Fruit fly (Drosophila melanogaster) whole organism, embryonic: ENCODE data around the gene CG4459.

Experiments
- Abd-B ChIP-seq: fragments of 200-800 bp; sonication (Bioruptor generic); optimal IDR thresholded peaks from 2 replicates; lab custom pipeline; 2018; ENCODE audit warnings: missing biosample characterization, mild to moderate bottlenecking, missing genetic modification characterization, moderate library complexity
- Atf3 ChIP-seq: fragments of 200-800 bp; sonication (Bioruptor generic); optimal IDR thresholded peaks from 3 replicates; lab custom pipeline; 2016; ENCODE audit warnings: missing biosample characterization, missing genetic modification characterization
- CG10274 ChIP-seq: fragments of 200-800 bp; sonication (Bioruptor generic); optimal IDR thresholded peaks from 3 replicates; lab custom pipeline; 2017; ENCODE audit warnings: missing biosample characterization, mild to moderate bottlenecking, missing genetic modification characterization
- CG11093 ChIP-seq: fragments of 200-800 bp; sonication (Bioruptor generic); IDR thresholded peaks from 3 replicates; pipeline ENCODE4 v1.3.6; 2022; ENCODE audit warnings: missing biosample characterization, missing genetic modification characterization
- CG11695 ChIP-seq: fragments of 200-800 bp; sonication (Bioruptor generic); IDR thresholded peaks from 3 replicates; pipeline ENCODE4 v1.3.6; 2022; ENCODE audit warnings: missing biosample characterization, missing genetic modification characterization
- CG12659 ChIP-seq: fragments of 200-800 bp; sonication (Bioruptor generic); optimal IDR thresholded peaks from 3 replicates; lab custom pipeline; 2017; ENCODE audit warnings: mild to moderate bottlenecking, missing biosample characterization, missing genetic modification reagents, missing genetic modification characterization
- CG12744 ChIP-seq: fragments of 200-800 bp; sonication (Bioruptor generic); optimal IDR thresholded peaks from 2 replicates; lab custom pipeline; 2016; ENCODE audit warnings: missing biosample characterization, missing genetic modification characterization
- CG15011 ChIP-seq: fragments of 200-800 bp; sonication (Bioruptor generic); optimal IDR thresholded peaks from 3 replicates; lab custom pipeline; 2018; ENCODE audit warnings: missing biosample characterization, mild to moderate bottlenecking, missing genetic modification characterization
- CG15601 ChIP-seq: fragments of 200-800 bp; sonication (Bioruptor generic); optimal IDR thresholded peaks from 3 replicates; lab custom pipeline; 2019; ENCODE audit warnings: missing biosample characterization, mild to moderate bottlenecking, missing genetic modification characterization, moderate library complexity
- CG18262 ChIP-seq: fragments of 200-800 bp; optimal IDR thresholded peaks from 3 replicates; lab custom pipeline; 2019; ENCODE audit warnings: missing biosample characterization, mild to moderate bottlenecking, missing genetic modification characterization, moderate library complexity
- CG31441 ChIP-seq: fragments of 200-800 bp; sonication (Bioruptor generic); IDR thresholded peaks from 2 replicates; pipeline ENCODE4 v1.3.6; 2022; ENCODE audit warnings: missing biosample characterization, missing genetic modification characterization
- CG3726 ChIP-seq: fragments of 200-800 bp; sonication (Bioruptor generic); IDR thresholded peaks from 3 replicates; pipeline ENCODE4, ENCODE4 v1.3.6; 2022; ENCODE audit warnings: missing biosample characterization, missing genetic modification characterization
- CG4707 ChIP-seq: fragments of 200-800 bp; sonication (Bioruptor generic); optimal IDR thresholded peaks from 2 replicates; lab custom pipeline; 2018; ENCODE audit warnings: missing biosample characterization, mild to moderate bottlenecking, missing genetic modification characterization, moderate library complexity
- CG6765 ChIP-seq: fragments of 200-800 bp; sonication (Bioruptor generic); optimal IDR thresholded peaks from 3 replicates; lab custom pipeline; 2017; ENCODE audit warnings: missing biosample characterization, mild to moderate bottlenecking, missing genetic modification characterization
- CG7745 ChIP-seq: fragments of 200-800 bp; sonication (Bioruptor generic); optimal IDR thresholded peaks from 2 replicates; lab custom pipeline; 2018; ENCODE audit warnings: missing biosample characterization, mild to moderate bottlenecking, missing genetic modification characterization, moderate library complexity
- CG8089 ChIP-seq: fragments of 200-800 bp; sonication (Bioruptor generic); optimal IDR thresholded peaks from 3 replicates; lab custom pipeline; 2016; ENCODE audit warnings: missing biosample characterization, missing genetic modification characterization
- Dfd ChIP-seq, 2 experiments: fragments of >200 bp; optimal IDR thresholded peaks; 2 replicates each; lab custom pipeline; 2017; ENCODE audit warnings: missing biosample characterization in 2 of 2, missing genetic modification characterization in 2 of 2
- Elba2 ChIP-seq: fragments of 200-800 bp; sonication (Bioruptor generic); optimal IDR thresholded peaks from 3 replicates; lab custom pipeline; 2016; ENCODE audit warnings: missing biosample characterization, missing genetic modification characterization
- H2.0 ChIP-seq: fragments of 200-800 bp; sonication (Bioruptor generic); IDR thresholded peaks from 2 replicates; pipeline ENCODE4 v1.3.6; 2022; ENCODE audit warnings: missing biosample characterization, missing genetic modification characterization
- Lpt ChIP-seq: fragments of >200 bp; optimal IDR thresholded peaks from 2 replicates; lab custom pipeline; 2018; ENCODE audit warnings: missing biosample characterization, missing genetic modification characterization
- MBD-R2 ChIP-seq: fragments of 200-800 bp; sonication (Bioruptor generic); IDR thresholded peaks from 2 replicates; pipeline ENCODE4 v1.3.6; 2022; ENCODE audit warnings: missing biosample characterization, missing genetic modification characterization
- Opbp ChIP-seq: fragments of 200-800 bp; sonication (Bioruptor generic); IDR thresholded peaks from 3 replicates; pipeline ENCODE4 v1.3.6; 2022; ENCODE audit warnings: missing biosample characterization, missing genetic modification characterization; ENCODE audit not compliant: partially characterized antibody
- Poxn ChIP-seq: fragments of 200-800 bp; sonication (Bioruptor generic); IDR thresholded peaks from 2 replicates; pipeline ENCODE4 v1.3.6; 2022; ENCODE audit warnings: missing biosample characterization, missing genetic modification characterization
- Rfx ChIP-seq: fragments of 200-800 bp; sonication (Bioruptor generic); IDR thresholded peaks from 2 replicates; pipeline ENCODE4 v1.3.6; 2022; ENCODE audit warnings: missing biosample characterization, missing genetic modification characterization
- Sin3A ChIP-seq: fragments of >200 bp; optimal IDR thresholded peaks from 2 replicates; lab custom pipeline; 2018
- aop ChIP-seq: fragments of 200-800 bp; sonication (Bioruptor generic); IDR thresholded peaks from 2 replicates; pipeline ENCODE4 v1.3.6; 2022; ENCODE audit warnings: missing biosample characterization, missing genetic modification characterization
- ase ChIP-seq: fragments of 200-800 bp; sonication (Bioruptor generic); IDR thresholded peaks from 3 replicates; pipeline ENCODE4 v1.3.6; 2022; ENCODE audit warnings: missing biosample characterization, missing genetic modification characterization
- chif ChIP-seq, 2 experiments: fragments of 200-800 bp; sonication (Bioruptor generic); optimal IDR thresholded peaks; 3 replicates each; lab custom pipeline; 2016; ENCODE audit warnings: missing biosample characterization in 2 of 2, missing genetic modification characterization in 2 of 2
- corto ChIP-seq: fragments of 200-800 bp; sonication (Bioruptor generic); optimal IDR thresholded peaks from 2 replicates; lab custom pipeline; 2016; ENCODE audit warnings: missing biosample characterization, mild to moderate bottlenecking, missing genetic modification characterization, moderate library complexity
- cwo ChIP-seq: fragments of 200-800 bp; sonication (Bioruptor generic); optimal IDR thresholded peaks from 3 replicates; lab custom pipeline; 2017; ENCODE audit warnings: missing biosample characterization, missing genetic modification characterization, mild to moderate bottlenecking, moderate library complexity, missing genetic modification reagents
- dimm ChIP-seq: fragments of 200-800 bp; sonication (Bioruptor generic); IDR thresholded peaks from 2 replicates; pipeline ENCODE4 v1.3.6; 2022; ENCODE audit warnings: missing biosample characterization, missing genetic modification characterization
- dysf ChIP-seq: fragments of 200-800 bp; sonication (Bioruptor generic); IDR thresholded peaks from 3 replicates; pipeline ENCODE4 v1.3.6; 2022; ENCODE audit warnings: missing biosample characterization, missing genetic modification characterization
- en ChIP-seq: fragments of 200-800 bp; sonication (Bioruptor generic); optimal IDR thresholded peaks from 2 replicates; lab custom pipeline; 2016; ENCODE audit warnings: missing biosample characterization, missing genetic modification characterization
- eve ChIP-seq, 2 experiments: fragments of >200 bp; optimal IDR thresholded peaks; 2 replicates each; lab custom pipeline; 2017; ENCODE audit warnings: missing biosample characterization in 2 of 2, missing genetic modification characterization in 2 of 2
- ewg ChIP-seq: fragments of 200-800 bp; sonication (Bioruptor generic); optimal IDR thresholded peaks from 3 replicates; lab custom pipeline; 2017; ENCODE audit warnings: mild to moderate bottlenecking, missing biosample characterization, missing genetic modification reagents, missing genetic modification characterization
- exex ChIP-seq: fragments of 200-800 bp; sonication (Bioruptor generic); optimal IDR thresholded peaks from 4 replicates; lab custom pipeline; 2018; ENCODE audit warnings: missing biosample characterization, mild to moderate bottlenecking, missing genetic modification characterization, moderate library complexity
- gem ChIP-seq: fragments of 200-800 bp; sonication (Bioruptor generic); optimal IDR thresholded peaks from 2 replicates; lab custom pipeline; 2019; ENCODE audit warnings: missing biosample characterization, mild to moderate bottlenecking, missing genetic modification characterization, moderate library complexity
- grn ChIP-seq: fragments of 200-800 bp; sonication (Bioruptor generic); optimal IDR thresholded peaks from 3 replicates; lab custom pipeline; 2017; ENCODE audit warnings: missing biosample characterization, missing genetic modification characterization
- hth ChIP-seq: fragments of >200 bp; optimal IDR thresholded peaks from 2 replicates; lab custom pipeline; 2017; ENCODE audit warnings: inconsistent platforms
- jigr1 ChIP-seq: fragments of 200-800 bp; sonication (Bioruptor generic); IDR thresholded peaks from 3 replicates; pipeline ENCODE4 v1.3.6; 2022; ENCODE audit warnings: missing biosample characterization, missing genetic modification characterization
- maf-S ChIP-seq: fragments of 200-800 bp; sonication (Bioruptor generic); optimal IDR thresholded peaks from 2 replicates; lab custom pipeline; 2016; ENCODE audit warnings: missing biosample characterization, missing genetic modification characterization
- nmo ChIP-seq: fragments of 200-800 bp; sonication (Bioruptor generic); optimal IDR thresholded peaks from 2 replicates; lab custom pipeline; 2018; ENCODE audit warnings: missing biosample characterization, mild to moderate bottlenecking, missing genetic modification characterization, moderate library complexity
- pita ChIP-seq: fragments of 200-800 bp; sonication (Bioruptor generic); optimal IDR thresholded peaks from 2 replicates; lab custom pipeline; 2017; ENCODE audit warnings: missing biosample characterization, mild to moderate bottlenecking, missing genetic modification characterization
- tna ChIP-seq: fragments of 200-800 bp; sonication (Bioruptor generic); IDR thresholded peaks from 2 replicates; pipeline ENCODE4 v1.3.6; 2022; ENCODE audit warnings: missing biosample characterization, missing genetic modification characterization; ENCODE audit not compliant: partially characterized antibody
- trh ChIP-seq: fragments of 200-800 bp; sonication (Bioruptor generic); optimal IDR thresholded peaks from 2 replicates; lab custom pipeline; 2016; ENCODE audit warnings: missing biosample characterization, missing genetic modification characterization
- wdn ChIP-seq: fragments of 200-800 bp; sonication (Bioruptor generic); IDR thresholded peaks from 2 replicates; pipeline ENCODE4 v1.3.6; 2022; ENCODE audit warnings: missing biosample characterization, missing genetic modification characterization
- zen ChIP-seq: fragments of 200-800 bp; sonication (Bioruptor generic); optimal IDR thresholded peaks from 3 replicates; lab custom pipeline; 2018; ENCODE audit warnings: missing biosample characterization, mild to moderate bottlenecking, missing genetic modification characterization, moderate library complexity
- zen2 ChIP-seq: fragments of 200-800 bp; sonication (Bioruptor generic); IDR thresholded peaks from 3 replicates; pipeline ENCODE4 v1.3.6; 2022; ENCODE audit warnings: missing biosample characterization, missing genetic modification characterization; ENCODE audit not compliant: partially characterized antibody

The CG4459 gene

dm6 chr3R:19909541-19910182 is 18.8 kb downstream of the CG4459 start (continued):
- TF ChIP-seq Rfx (GFP tag; lab: Robert Waterston, UW), result 0 out of 2 replicates have a peak, but pooled peaks have one; percentile 17
- TF ChIP-seq exex, result peak; percentile 73
- peak; percentile 11; the same call in 1 of the 3 replicates for TF ChIP-seq Opbp (GFP tag; lab: Robert Waterston, UW)
- TF ChIP-seq aop (GFP tag; lab: Robert Waterston, UW), result no peak
- TF ChIP-seq CG15601 (tag; lab: Kevin White, UChicago), result no peak
- no peak for TF ChIP-seq maf-S
- no peak for TF ChIP-seq zen2 (GFP tag; lab: Robert Waterston, UW)
- no peak for TF ChIP-seq CG10274 (GFP tag; lab: Kevin White, UChicago)
- no peak for TF ChIP-seq CG6765 (GFP tag; lab: Kevin White, UChicago)
- TF ChIP-seq CG3726 (GFP tag; lab: Robert Waterston, UW), result no peak
- no peak for TF ChIP-seq hth (lab: Kevin White, UChicago)
- no peak for TF ChIP-seq grn
- TF ChIP-seq wdn, result no peak
- no peak for TF ChIP-seq corto (GFP tag; lab: Kevin White, UChicago)
- TF ChIP-seq CG31441, result no peak

dm6 chr3R:19908863-19909343 is 19.5 kb downstream of the CG4459 start:
- peak; percentile 89 for TF ChIP-seq CG11695 (GFP tag; lab: Robert Waterston, UW)
- TF ChIP-seq CG18262 (tag; lab: Kevin White, UChicago), result peak; percentile 62
- TF ChIP-seq CG12744 (GFP tag; lab: Kevin White, UChicago), result peak; percentile 69
- no peak for TF ChIP-seq hth (lab: Kevin White, UChicago)
- peak; percentile 44; the same call in 1 of the 3 replicates for TF ChIP-seq jigr1
- TF ChIP-seq ase (GFP tag; lab: Robert Waterston, UW), result peak; percentile 84
- TF ChIP-seq nmo (GFP tag; lab: Kevin White, UChicago), result peak; percentile 60
- 0 out of 3 replicates have a peak, but pooled peaks have one; percentile 49 for TF ChIP-seq CG3726 (GFP tag; lab: Robert Waterston, UW)
- TF ChIP-seq Dfd (GFP tag; optimal IDR thresholded peaks at IDR 0.05; lab: Kevin White, UChicago), result no peak
- 0 out of 2 replicates have a peak, but pooled peaks have one; percentile 46 for TF ChIP-seq dimm
- peak; percentile 91 for TF ChIP-seq H2.0
- TF ChIP-seq CG10274 (GFP tag; lab: Kevin White, UChicago), result peak; percentile 9
- peak; percentile 81 for TF ChIP-seq CG12659 (GFP tag; lab: Kevin White, UChicago)
- peak; percentile 81 for TF ChIP-seq CG8089 (GFP tag; lab: Kevin White, UChicago)
- peak; percentile 71 for TF ChIP-seq Poxn
- TF ChIP-seq pita (GFP tag; lab: Kevin White, UChicago), result no peak
- TF ChIP-seq CG7745 (tag; lab: Kevin White, UChicago), result no peak
- peak; percentile 89 for TF ChIP-seq gem (tag; lab: Kevin White, UChicago)
- no peak for TF ChIP-seq tna (GFP tag; lab: Robert Waterston, UW)
- TF ChIP-seq CG4707, result peak; percentile 74
- peak; percentile 77 to 86 for TF ChIP-seq chif (GFP tag; optimal IDR thresholded peaks at IDR 0.05; lab: Kevin White, UChicago)
- TF ChIP-seq Abd-B (GFP tag; lab: Kevin White, UChicago), result peak; percentile 63
- TF ChIP-seq cwo (GFP tag; lab: Kevin White, UChicago), result peak; percentile 79
- TF ChIP-seq Lpt (GFP tag; lab: Kevin White, UChicago), result no peak
- peak; percentile 61; the same call in 1 of the 2 replicates for TF ChIP-seq MBD-R2 (GFP tag; lab: Robert Waterston, UW)
- TF ChIP-seq Sin3A (lab: Kevin White, UChicago), result no peak
- TF ChIP-seq dysf (GFP tag; lab: Robert Waterston, UW), result peak; percentile 90
- TF ChIP-seq Elba2, result no peak
- no peak for TF ChIP-seq trh
- TF ChIP-seq CG11093 (GFP tag; lab: Robert Waterston, UW), result 0 out of 3 replicates have a peak, but pooled peaks have one; percentile 44
- TF ChIP-seq ewg (GFP tag; lab: Kevin White, UChicago), result peak; percentile 73
- TF ChIP-seq en (GFP tag; lab: Kevin White, UChicago), result peak; percentile 72
- TF ChIP-seq Atf3, result peak; percentile 78
- peak; percentile 65 for TF ChIP-seq CG15011 (GFP tag; lab: Kevin White, UChicago)
- TF ChIP-seq zen (tag; lab: Kevin White, UChicago), result peak; percentile 5
- TF ChIP-seq eve (GFP tag; optimal IDR thresholded peaks at IDR 0.05; lab: Kevin White, UChicago), result no peak
